Worm (Caenorhabditis elegans): ENCODE data around the gene irld-61.

The irld-61 gene

DNA sequence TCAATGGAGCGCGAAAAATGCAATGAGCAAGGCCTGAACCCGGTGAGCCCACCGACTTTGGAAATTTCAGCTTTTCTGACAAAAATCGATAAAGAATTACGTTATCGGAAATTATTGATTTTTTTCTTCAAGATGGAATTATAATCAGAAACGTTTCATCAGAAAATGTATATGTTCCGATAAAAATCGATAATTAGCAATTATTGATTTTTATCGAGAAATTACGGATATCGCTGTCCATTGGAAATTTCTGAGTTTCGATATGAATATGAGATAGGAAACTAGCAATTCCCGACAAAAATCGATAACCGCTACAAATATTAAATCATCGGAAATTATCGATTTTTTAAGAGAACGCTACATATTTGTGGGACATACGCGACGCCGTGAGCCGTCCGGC, 29.8 kb downstream of the irld-61 start:
- TF ChIP-seq B0310.2 (tag; optimal IDR thresholded peaks at IDR 0.05) (no peak), sea-1 (GFP tag; conservative IDR thresholded peaks at IDR 0.05) (no peak), ets-7 (tag; optimal IDR thresholded peaks at IDR 0.05) (no peak), hnd-1 (tag; optimal IDR thresholded peaks at IDR 0.05) (no peak), tbx-11 (GFP tag; IDR thresholded peaks at IDR 0.05) (no peak)

DNA sequence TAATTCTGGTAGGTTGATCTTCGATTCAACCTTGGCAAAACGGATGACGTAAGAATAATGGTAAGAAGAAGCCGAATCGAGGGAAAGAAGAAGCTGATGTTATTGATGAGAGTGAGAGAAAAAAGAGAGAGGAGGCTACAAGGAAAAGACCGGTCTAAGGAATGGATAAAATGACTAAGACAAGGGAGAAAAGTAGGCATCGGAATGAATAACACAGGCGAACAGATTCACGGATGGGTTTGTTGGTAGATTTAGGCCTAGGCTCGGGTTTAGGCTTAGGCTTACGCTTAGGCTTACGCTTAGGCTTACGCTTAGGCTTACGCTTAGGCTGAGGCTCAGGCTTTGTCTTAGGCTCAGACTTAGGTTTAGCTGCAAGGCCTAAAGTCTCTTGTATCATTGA, 34.1 kb downstream of the irld-61 start, which contains the start of gene agmo-1:
TSS of gene agmo-1 (minus strand) at position 101 of the 400 bp plus-strand sequence.
- TF ChIP-seq tbx-11 (GFP tag; IDR thresholded peaks at IDR 0.05) (no peak), ceh-13 (GFP tag; optimal IDR thresholded peaks at IDR 0.05) (no peak), tbx-37 (GFP tag; conservative IDR thresholded peaks at IDR 0.05) (no peak), pes-1 (GFP tag; IDR thresholded peaks at IDR 0.05) (no peak), scrt-1 (GFP tag; IDR thresholded peaks at IDR 0.05) (no peak), ama-1 (optimal IDR thresholded peaks at IDR 0.05) (no peak), sea-1 (GFP tag; conservative IDR thresholded peaks at IDR 0.05) (no peak), hnd-1 (tag; optimal IDR thresholded peaks at IDR 0.05) (no peak)

DNA sequence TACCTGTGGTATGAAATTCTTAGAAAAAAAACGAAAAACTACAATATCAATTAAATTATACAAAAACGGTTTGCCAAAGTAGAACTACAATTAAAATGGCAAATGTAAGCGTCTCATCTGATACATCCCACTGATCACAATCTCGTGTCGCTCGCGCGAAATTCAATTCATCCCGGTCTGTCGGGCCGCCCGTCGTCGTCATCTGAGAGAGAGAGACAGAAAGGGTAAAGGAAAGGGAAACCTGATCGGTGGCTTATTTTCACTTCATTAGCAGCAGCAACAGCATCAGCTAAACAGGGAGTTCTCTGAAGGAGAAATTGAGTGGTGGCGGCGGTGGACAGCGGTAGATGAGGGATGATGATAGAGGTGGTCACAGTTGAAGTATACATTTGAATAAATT, 36.2 kb downstream of the irld-61 start:
- TF ChIP-seq B0310.2 (tag; optimal IDR thresholded peaks at IDR 0.05) (no peak), tbx-11 (GFP tag; IDR thresholded peaks at IDR 0.05) (no peak)

DNA sequence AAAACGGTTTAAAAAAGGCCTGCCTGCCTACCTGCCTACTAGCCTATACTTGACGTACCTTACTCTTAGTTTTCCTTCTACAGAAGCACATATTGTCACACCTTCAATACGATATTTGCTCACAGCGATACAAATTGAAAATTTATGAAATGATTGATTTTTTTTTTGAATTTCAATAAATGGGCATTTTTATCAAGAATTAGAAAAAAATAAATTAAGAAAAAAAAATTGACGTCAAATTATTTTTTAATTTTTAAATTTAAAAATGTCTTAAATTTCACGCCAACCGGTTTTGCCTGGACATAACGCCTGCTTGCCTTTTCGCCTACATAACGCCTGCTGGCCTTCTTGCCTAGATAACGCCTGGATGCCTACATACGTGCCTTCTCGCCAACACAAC, 42.4 kb downstream of the irld-61 start, which contains the start of gene BE10.5:
TSS of gene BE10.5 (minus strand) at position 101 of the 400 bp plus-strand sequence.
- TF ChIP-seq B0310.2 (tag; optimal IDR thresholded peaks at IDR 0.05) (no peak), ama-1 (optimal IDR thresholded peaks at IDR 0.05) (no peak), sea-1 (GFP tag; conservative IDR thresholded peaks at IDR 0.05) (no peak), F13C5.2 (tag; optimal IDR thresholded peaks at IDR 0.05) (no peak), scrt-1 (GFP tag; IDR thresholded peaks at IDR 0.05) (no peak), hmg-4 (GFP tag; optimal IDR thresholded peaks at IDR 0.05) (no peak), pes-1 (GFP tag; IDR thresholded peaks at IDR 0.05) (no peak), tra-4 (tag; optimal IDR thresholded peaks at IDR 0.05) (no peak), tbx-37 (GFP tag; conservative IDR thresholded peaks at IDR 0.05) (no peak), ets-7 (tag; optimal IDR thresholded peaks at IDR 0.05) (no peak), hnd-1 (tag; optimal IDR thresholded peaks at IDR 0.05) (no peak)

DNA sequence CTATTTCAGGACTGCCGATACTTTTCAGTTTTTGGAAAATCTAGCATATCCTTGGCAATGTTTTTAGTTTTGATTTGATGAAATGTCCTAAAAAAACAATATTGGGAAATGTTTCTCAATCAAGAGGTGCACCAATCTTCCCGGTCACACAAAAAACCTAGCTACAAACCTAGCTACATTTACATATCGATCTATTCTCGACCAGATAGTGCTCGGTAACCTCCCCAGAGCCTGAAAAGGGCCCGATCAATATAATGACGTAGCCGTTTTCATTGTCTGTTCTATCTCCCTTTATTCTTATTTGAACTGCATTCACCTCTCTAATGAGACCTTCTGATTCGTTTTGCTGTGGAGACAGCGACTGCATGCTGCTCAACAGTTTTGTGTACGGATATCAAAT, 43.4 kb downstream of the irld-61 start, which contains the start of gene BE10.3:
TSS of gene BE10.3 (plus strand) at position 301 of the 400 bp plus-strand sequence.
- TF ChIP-seq ceh-13 (GFP tag; optimal IDR thresholded peaks at IDR 0.05): no peak
- no peak for TF ChIP-seq ceh-36 (tag; optimal IDR thresholded peaks at IDR 0.05)
- no peak for TF ChIP-seq tbx-37 (GFP tag; conservative IDR thresholded peaks at IDR 0.05)
- TF ChIP-seq tbx-11 (GFP tag; IDR thresholded peaks at IDR 0.05): no peak
- no peak for TF ChIP-seq hnd-1 (tag; optimal IDR thresholded peaks at IDR 0.05)
- no peak for TF ChIP-seq B0310.2 (tag; optimal IDR thresholded peaks at IDR 0.05)
- TF ChIP-seq F13C5.2 (tag; optimal IDR thresholded peaks at IDR 0.05): no peak
- TF ChIP-seq ama-1 (optimal IDR thresholded peaks at IDR 0.05): no peak
- no peak for TF ChIP-seq tra-4 (tag; optimal IDR thresholded peaks at IDR 0.05)
- no peak for TF ChIP-seq aly-1 (tag; optimal IDR thresholded peaks at IDR 0.05)
- TF ChIP-seq ets-7 (tag; optimal IDR thresholded peaks at IDR 0.05): no peak
- TF ChIP-seq hmbx-1 (tag; optimal IDR thresholded peaks at IDR 0.05): no peak
- no peak for TF ChIP-seq sea-1 (GFP tag; conservative IDR thresholded peaks at IDR 0.05)
- no peak for TF ChIP-seq hmg-4 (GFP tag; optimal IDR thresholded peaks at IDR 0.05)

DNA sequence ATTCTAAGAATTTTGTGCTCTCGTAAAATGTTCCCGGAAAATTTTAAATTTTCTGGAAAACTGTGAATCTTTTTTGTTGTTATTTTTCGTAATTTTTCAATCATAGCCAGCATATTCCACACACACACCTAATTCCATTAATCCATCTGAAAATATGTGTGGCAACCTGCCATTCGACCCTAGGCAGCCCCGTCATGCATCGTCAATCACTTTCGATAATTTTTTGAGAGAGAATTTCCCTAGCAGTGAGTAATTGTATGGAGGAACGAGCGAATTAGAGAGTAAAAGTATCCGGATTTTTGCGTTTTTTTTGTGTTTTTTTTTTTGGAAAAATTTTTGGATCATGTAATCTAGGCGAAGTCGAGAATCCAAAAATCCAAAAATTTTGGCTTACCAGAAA, 48.8 kb downstream of the irld-61 start, which contains the start of gene BE10.4:
TSS of gene BE10.4 (plus strand) at position 301 of the 400 bp plus-strand sequence.
- no peak for TF ChIP-seq ceh-36 (tag; optimal IDR thresholded peaks at IDR 0.05)
- no peak for TF ChIP-seq ets-7 (tag; optimal IDR thresholded peaks at IDR 0.05)

DNA sequence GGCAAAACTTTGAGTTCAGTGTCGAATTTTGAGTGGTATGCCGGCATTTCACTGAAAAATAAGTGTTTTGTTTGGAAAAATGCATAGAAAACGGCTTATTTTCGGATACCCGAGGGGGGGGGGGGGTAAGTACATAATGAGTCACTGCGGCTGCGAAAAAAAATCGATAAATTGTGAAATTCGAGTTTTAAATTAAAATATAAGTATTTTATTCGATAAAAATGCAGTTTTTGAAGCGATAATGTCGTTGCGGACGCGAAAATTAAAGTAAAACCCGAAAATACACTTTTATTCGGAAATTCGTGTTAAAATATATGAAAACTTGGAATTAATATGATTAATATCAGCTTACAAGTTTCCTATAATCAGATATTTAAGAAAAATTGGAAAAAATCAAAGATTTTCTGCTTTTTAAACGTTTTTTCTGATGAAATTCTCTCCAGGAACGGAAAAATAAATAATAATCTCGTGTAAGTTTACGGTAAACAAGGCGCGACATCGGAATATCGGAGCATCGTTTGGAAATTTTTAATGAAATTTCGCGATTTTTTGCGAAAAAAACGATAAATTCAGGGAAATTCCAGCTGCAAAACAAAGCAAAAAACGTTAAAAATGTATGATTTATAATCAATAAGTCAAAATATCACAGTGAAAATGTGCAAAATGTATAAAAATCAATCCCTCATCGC, 53.8 kb downstream of the irld-61 start, which contains the start of gene arx-5:
TSS of gene arx-5 (minus strand) at position 51 of the 689 bp plus-strand sequence.
- TF ChIP-seq scrt-1 (GFP tag; IDR thresholded peaks at IDR 0.05) (no peak), ets-7 (tag; optimal IDR thresholded peaks at IDR 0.05) (no peak), ceh-13 (GFP tag; optimal IDR thresholded peaks at IDR 0.05) (no peak), ceh-36 (tag; optimal IDR thresholded peaks at IDR 0.05) (no peak), hmbx-1 (tag; optimal IDR thresholded peaks at IDR 0.05) (no peak), tra-4 (tag; optimal IDR thresholded peaks at IDR 0.05) (no peak), tbx-37 (GFP tag; conservative IDR thresholded peaks at IDR 0.05) (no peak), F13C5.2 (tag; optimal IDR thresholded peaks at IDR 0.05) (no peak), ama-1 (optimal IDR thresholded peaks at IDR 0.05) (no peak), aly-1 (tag; optimal IDR thresholded peaks at IDR 0.05) (no peak), flt-1 (GFP tag; IDR thresholded peaks at IDR 0.05) (no peak), B0310.2 (tag; optimal IDR thresholded peaks at IDR 0.05) (no peak), pes-1 (GFP tag; IDR thresholded peaks at IDR 0.05) (no peak), sea-1 (GFP tag; conservative IDR thresholded peaks at IDR 0.05) (no peak), hmg-4 (GFP tag; optimal IDR thresholded peaks at IDR 0.05) (no peak), hnd-1 (tag; optimal IDR thresholded peaks at IDR 0.05) (no peak)
